Worm (Caenorhabditis elegans) whole organism, L1 larva: ENCODE measurements around the gene C13F10.8.

Experiments
- F16B12.6 ChIP-seq: fragments of 150-350 bp; optimal IDR thresholded peaks from 2 replicates; lab custom pipeline; 2014; ENCODE audit warnings: missing biosample characterization, missing genetic modification characterization
- Y116A8C.19 ChIP-seq: sonication (generic microtip); optimal IDR thresholded peaks from 2 replicates; lab custom pipeline; 2016; ENCODE audit warnings: missing compliant biosample characterization, missing genetic modification characterization, borderline replicate concordance
- aha-1 ChIP-seq: fragments of 150-350 bp; optimal IDR thresholded peaks from 2 replicates; lab custom pipeline; 2014; ENCODE audit warnings: missing biosample characterization, missing genetic modification characterization
- blmp-1 ChIP-seq: fragments of 150-350 bp; optimal IDR thresholded peaks from 2 replicates; lab custom pipeline; 2014; ENCODE audit warnings: missing biosample characterization, missing genetic modification characterization
- ceh-63 ChIP-seq: fragments of 200-800 bp; sonication (Bioruptor generic); optimal IDR thresholded peaks from 2 replicates; lab custom pipeline; 2018; ENCODE audit warnings: mild to moderate bottlenecking, missing genetic modification characterization, missing compliant biosample characterization
- ceh-82 ChIP-seq, 3 experiments: fragments of 150-350 bp in 1 of 3; sonication (generic microtip) in 2 of 3; optimal IDR thresholded peaks; 2 replicates each; lab custom pipeline; 2014 to 2017; ENCODE audit warnings: missing biosample characterization in 3 of 3, missing genetic modification characterization in 3 of 3
- ceh-88 ChIP-seq: fragments of 200-800 bp; sonication (Bioruptor generic); IDR thresholded peaks from 2 replicates; pipeline ENCODE4 v1.3.6; 2022; ENCODE audit warnings: missing genetic modification characterization, missing compliant biosample characterization
- ceh-90 ChIP-seq: sonication (generic microtip); optimal IDR thresholded peaks from 2 replicates; lab custom pipeline; 2016; ENCODE audit warnings: missing genetic modification characterization, missing compliant biosample characterization
- ces-1 ChIP-seq: fragments of 150-350 bp; optimal IDR thresholded peaks from 2 replicates; lab custom pipeline; 2014; ENCODE audit warnings: missing biosample characterization, missing genetic modification reagents, missing genetic modification characterization
- dsc-1 ChIP-seq: sonication (generic microtip); optimal IDR thresholded peaks from 2 replicates; lab custom pipeline; 2016; ENCODE audit warnings: mild to moderate bottlenecking, missing genetic modification characterization, missing compliant biosample characterization
- efl-1 ChIP-seq, 4 experiments: fragments of 150-350 bp; optimal IDR thresholded peaks in 3 of 4; peaks in 1 of 4; 1 replicate in 1 of 4; 2 replicates in 3 of 4; lab custom pipeline; 2014; ENCODE audit warnings: missing biosample characterization in 2 of 4, missing genetic modification characterization in 2 of 4, missing genetic modification reagents in 2 of 4
- efl-3 ChIP-seq: fragments of 200-800 bp; sonication (Bioruptor generic); optimal IDR thresholded peaks from 2 replicates; lab custom pipeline; 2018; ENCODE audit warnings: mild to moderate bottlenecking, missing genetic modification characterization, missing compliant biosample characterization
- elt-3 ChIP-seq, 6 experiments: fragments of 150-350 bp in 1 of 6; sonication (generic microtip); optimal IDR thresholded peaks; 2 replicates each; lab custom pipeline; 2017 to 2018; ENCODE audit warnings: missing biosample characterization in 6 of 6, missing genetic modification characterization in 6 of 6, inconsistent platforms in 1 of 6
- fkh-4 ChIP-seq: sonication (generic microtip); optimal IDR thresholded peaks from 2 replicates; lab custom pipeline; 2016; ENCODE audit warnings: missing compliant biosample characterization, missing genetic modification characterization, borderline replicate concordance
- grh-1 ChIP-seq: fragments of 200-800 bp; sonication (Bioruptor generic); IDR thresholded peaks from 2 replicates; pipeline ENCODE4 v1.3.6; 2022; ENCODE audit warnings: missing genetic modification reagents, missing genetic modification characterization, missing compliant biosample characterization
- hpl-2 ChIP-seq: fragments of 150-350 bp; optimal IDR thresholded peaks from 2 replicates; lab custom pipeline; 2014; ENCODE audit warnings: missing biosample characterization, missing genetic modification reagents, missing genetic modification characterization
- lin-14 ChIP-seq: fragments of 200-800 bp; sonication (Bioruptor generic); optimal IDR thresholded peaks from 2 replicates; lab custom pipeline; 2018; ENCODE audit warnings: mild to moderate bottlenecking, missing genetic modification characterization, moderate library complexity, missing compliant biosample characterization
- lin-35 ChIP-seq, 2 experiments: fragments of 150-350 bp; optimal IDR thresholded peaks; 2 replicates each; lab custom pipeline; 2014; ENCODE audit warnings: missing biosample characterization in 2 of 2, missing genetic modification characterization in 2 of 2, missing genetic modification reagents in 2 of 2
- lin-39 ChIP-seq: fragments of 150-350 bp; optimal IDR thresholded peaks from 2 replicates; lab custom pipeline; 2014; ENCODE audit warnings: missing biosample characterization, missing genetic modification reagents, missing genetic modification characterization
- mef-2 ChIP-seq: fragments of 150-350 bp; optimal IDR thresholded peaks from 2 replicates; lab custom pipeline; 2014; ENCODE audit warnings: missing biosample characterization, missing genetic modification characterization
- mep-1 ChIP-seq: fragments of 150-350 bp; optimal IDR thresholded peaks from 2 replicates; lab custom pipeline; 2014; ENCODE audit warnings: missing biosample characterization, missing genetic modification characterization
- nhr-20 ChIP-seq: sonication (generic microtip); optimal IDR thresholded peaks from 2 replicates; lab custom pipeline; 2016; ENCODE audit warnings: mild to moderate bottlenecking, missing genetic modification characterization, missing compliant biosample characterization
- nhr-28 ChIP-seq: fragments of 150-350 bp; optimal IDR thresholded peaks from 2 replicates; lab custom pipeline; 2014; ENCODE audit warnings: missing biosample characterization, missing genetic modification characterization
- nhr-71 ChIP-seq: sonication (generic microtip); optimal IDR thresholded peaks from 2 replicates; lab custom pipeline; 2016; ENCODE audit warnings: mild to moderate bottlenecking, missing genetic modification characterization, moderate library complexity, missing compliant biosample characterization
- nhr-85 ChIP-seq: sonication (generic microtip); peaks from one replicate; lab custom pipeline; 2016; ENCODE audit warnings: missing genetic modification characterization, inconsistent platforms, missing compliant biosample characterization
- nhr-90 ChIP-seq: sonication (generic microtip); optimal IDR thresholded peaks from 2 replicates; lab custom pipeline; 2016; ENCODE audit warnings: mild to moderate bottlenecking, missing genetic modification characterization, missing compliant biosample characterization; ENCODE audit not compliant: poor library complexity
- pqm-1 ChIP-seq: sonication (generic microtip); optimal IDR thresholded peaks from 3 replicates; lab custom pipeline; 2017; ENCODE audit warnings: missing biosample characterization, missing genetic modification characterization
- rnt-1 ChIP-seq: sonication (generic microtip); optimal IDR thresholded peaks from 2 replicates; lab custom pipeline; 2016; ENCODE audit warnings: mild to moderate bottlenecking, missing genetic modification characterization, moderate library complexity, missing compliant biosample characterization
- skn-1 ChIP-seq: fragments of 150-350 bp; optimal IDR thresholded peaks from 2 replicates; lab custom pipeline; 2014; ENCODE audit warnings: missing biosample characterization, missing genetic modification characterization
- snpc-4 ChIP-seq: fragments of 150-350 bp; optimal IDR thresholded peaks from 2 replicates; lab custom pipeline; 2014; ENCODE audit warnings: missing biosample characterization, missing genetic modification characterization
- snu-23 ChIP-seq: sonication (generic microtip); optimal IDR thresholded peaks from 2 replicates; lab custom pipeline; 2016; ENCODE audit warnings: missing genetic modification characterization, missing compliant biosample characterization
- sptf-1 ChIP-seq: fragments of 150-350 bp; optimal IDR thresholded peaks from 2 replicates; lab custom pipeline; 2014; ENCODE audit warnings: missing biosample characterization, missing genetic modification characterization
- swsn-7 ChIP-seq: sonication (generic microtip); optimal IDR thresholded peaks from 2 replicates; lab custom pipeline; 2016; ENCODE audit warnings: missing genetic modification characterization, missing compliant biosample characterization
- tbx-2 ChIP-seq: sonication (generic microtip); optimal IDR thresholded peaks from 2 replicates; lab custom pipeline; 2016; ENCODE audit warnings: missing genetic modification characterization, missing compliant biosample characterization
- tlp-1 ChIP-seq: fragments of 150-350 bp; optimal IDR thresholded peaks from 2 replicates; lab custom pipeline; 2014; ENCODE audit warnings: missing biosample characterization, missing genetic modification characterization
- unc-30 ChIP-seq: sonication (generic microtip); optimal IDR thresholded peaks from 2 replicates; lab custom pipeline; 2017; ENCODE audit warnings: missing biosample characterization, missing genetic modification characterization
- unc-62 ChIP-seq: fragments of 150-350 bp; optimal IDR thresholded peaks from 2 replicates; lab custom pipeline; 2014; ENCODE audit warnings: missing biosample characterization, missing genetic modification reagents, missing genetic modification characterization
- unc-86 ChIP-seq: sonication (generic microtip); optimal IDR thresholded peaks from 2 replicates; lab custom pipeline; 2016; ENCODE audit warnings: missing genetic modification characterization, missing compliant biosample characterization
- zip-4 ChIP-seq: fragments of 200-800 bp; sonication (Bioruptor generic); optimal IDR thresholded peaks from 2 replicates; lab custom pipeline; 2018; ENCODE audit warnings: mild to moderate bottlenecking, missing genetic modification characterization, moderate library complexity, missing compliant biosample characterization
- ztf-4 ChIP-seq: fragments of 150-350 bp; optimal IDR thresholded peaks from 2 replicates; lab custom pipeline; 2014; ENCODE audit warnings: missing biosample characterization, missing genetic modification characterization

Gene C13F10.8

DNA sequence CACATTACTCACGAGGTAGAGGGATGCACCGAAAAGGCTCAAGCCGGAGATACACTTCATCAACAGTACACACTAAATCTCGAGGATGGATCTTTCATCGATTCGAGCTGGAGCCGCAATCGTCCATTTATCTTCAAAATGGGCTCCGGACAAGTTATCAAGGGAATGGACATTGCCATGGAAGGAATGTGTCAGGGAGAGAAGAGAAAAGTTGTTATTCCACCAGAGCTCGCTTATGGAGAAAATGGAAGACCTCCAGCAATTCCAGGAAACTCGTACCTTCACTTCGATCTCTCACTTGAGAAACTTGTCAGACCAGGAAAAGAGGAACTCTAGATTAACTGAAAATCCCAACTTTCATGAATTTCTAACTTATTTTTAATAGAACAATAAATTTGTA is 5.1 kb upstream of the C13F10.8 start:
- TF ChIP-seq skn-1 (no peak), efl-1 (optimal IDR thresholded peaks at IDR 0.05; lab: Kevin White, UChicago) (no peak), efl-1 (GFP tag; optimal IDR thresholded peaks at IDR 0.05 in 1 of 2; lab: Kevin White, UChicago) (peak in 1 of 2 experiments; percentile 10)

DNA sequence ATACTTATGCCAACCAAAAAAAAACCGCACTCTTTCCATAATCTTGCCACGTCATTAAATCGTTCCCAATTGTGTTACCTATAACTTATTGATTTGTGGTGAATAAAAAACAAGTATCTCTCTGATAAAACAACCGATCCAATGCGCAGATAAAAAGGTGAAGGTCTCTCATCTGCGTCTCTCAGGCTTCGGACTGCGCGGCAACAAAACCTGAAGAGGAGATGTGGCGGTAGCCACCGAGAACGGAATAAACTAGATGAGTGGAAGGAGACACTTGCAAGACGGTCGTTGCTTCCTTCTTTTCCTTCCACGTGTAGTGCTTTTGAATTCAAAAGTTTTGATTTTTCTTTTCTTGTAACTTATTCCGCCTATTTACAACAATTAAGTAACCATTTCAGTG is 4.1 kb upstream of the C13F10.8 start, which contains the start of gene fkb-3:
Gene fkb-3 (plus strand): TSS at position 277 of the 400 bp plus-strand sequence.
- TF ChIP-seq F16B12.6 (tag; lab: Kevin White, UChicago) (no peak), rnt-1 (tag; lab: Kevin White, UChicago) (peak; percentile 3), tbx-2 (tag; lab: Kevin White, UChicago) (no peak), fkh-4 (tag; lab: Kevin White, UChicago) (no peak), efl-3 (GFP tag; lab: Kevin White, UChicago) (no peak), aha-1 (no peak), sptf-1 (tag; lab: Kevin White, UChicago) (no peak), elt-3 (tag; optimal IDR thresholded peaks at IDR 0.05; lab: Kevin White, UChicago) (peak in 1 of 6 experiments; percentile 38), lin-35 (GFP tag; optimal IDR thresholded peaks at IDR 0.05; lab: Kevin White, UChicago) (no peak), unc-62 (GFP tag; lab: Kevin White, UChicago) (no peak), nhr-28 (tag; lab: Kevin White, UChicago) (no peak), lin-14 (GFP tag; lab: Kevin White, UChicago) (peak; percentile 46), blmp-1 (peak; percentile 68), mep-1 (tag; lab: Kevin White, UChicago) (peak; percentile 20), unc-86 (tag; lab: Kevin White, UChicago) (no peak), ceh-88 (GFP tag; lab: Robert Waterston, UW) (no peak)

DNA sequence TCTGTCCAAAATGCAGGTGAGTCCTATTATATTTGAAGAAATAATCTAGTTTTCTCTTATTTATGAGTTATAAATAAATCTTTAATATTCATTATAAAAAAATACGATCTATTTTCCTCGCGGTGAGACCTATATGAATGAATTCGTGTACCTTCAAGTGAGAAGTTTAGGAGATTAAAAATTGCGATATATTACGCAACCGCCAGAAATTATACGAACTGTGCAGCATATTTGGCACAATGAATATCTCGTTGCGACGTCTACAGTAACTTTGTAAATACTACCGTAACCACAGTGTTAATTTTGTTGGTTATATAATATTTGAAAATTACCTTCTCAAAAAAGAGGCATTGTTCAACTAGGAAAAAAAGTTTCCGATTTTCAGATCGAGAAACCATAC is 3.5 kb upstream of the C13F10.8 start:
- TF ChIP-seq snpc-4 = no peak
- no peak for TF ChIP-seq ztf-4 (tag; lab: Kevin White, UChicago)
- TF ChIP-seq pqm-1 = no peak
- no peak for TF ChIP-seq swsn-7 (tag; lab: Kevin White, UChicago)
- no peak for TF ChIP-seq elt-3 (tag; optimal IDR thresholded peaks at IDR 0.05; lab: Kevin White, UChicago)
- TF ChIP-seq snu-23 (GFP tag; lab: Kevin White, UChicago) = no peak
- TF ChIP-seq hpl-2 (GFP tag; lab: Kevin White, UChicago) = no peak
- TF ChIP-seq fkh-4 (tag; lab: Kevin White, UChicago) = no peak
- TF ChIP-seq nhr-20 (tag; lab: Kevin White, UChicago) = no peak
- TF ChIP-seq zip-4 (GFP tag; lab: Kevin White, UChicago) = no peak
- no peak for TF ChIP-seq mef-2 (tag; lab: Kevin White, UChicago)
- TF ChIP-seq ceh-90 (tag; lab: Kevin White, UChicago) = no peak
- TF ChIP-seq lin-14 (GFP tag; lab: Kevin White, UChicago) = no peak
- no peak for TF ChIP-seq nhr-85 (tag; lab: Kevin White, UChicago)
- no peak for TF ChIP-seq lin-39
- no peak for TF ChIP-seq nhr-28 (tag; lab: Kevin White, UChicago)
- TF ChIP-seq sptf-1 (tag; lab: Kevin White, UChicago) = no peak
- TF ChIP-seq grh-1 (GFP tag; lab: Robert Waterston, UW) = no peak
- TF ChIP-seq nhr-71 (tag; lab: Kevin White, UChicago) = no peak
- TF ChIP-seq efl-3 (GFP tag; lab: Kevin White, UChicago) = no peak
- TF ChIP-seq, all 84 proteins: peak for 0

- TF ChIP-seq tlp-1 (no peak), lin-14 (GFP tag; lab: Kevin White, UChicago) (peak; percentile 40), ceh-88 (GFP tag; lab: Robert Waterston, UW) (no peak), ceh-82 (tag; optimal IDR thresholded peaks at IDR 0.05; lab: Kevin White, UChicago) (peak in 1 of 3 experiments; percentile 2), unc-30 (no peak), ces-1 (GFP tag; lab: Kevin White, UChicago) (no peak), ceh-63 (GFP tag; lab: Kevin White, UChicago) (no peak), rnt-1 (tag; lab: Kevin White, UChicago) (peak; percentile 53), dsc-1 (tag; lab: Kevin White, UChicago) (peak; percentile 23), nhr-90 (tag; lab: Kevin White, UChicago) (no peak), skn-1 (no peak), Y116A8C.19 (tag; lab: Kevin White, UChicago) (no peak)
These were observed 3.1 kb upstream of the C13F10.8 start, which contains the start of gene C13F10.1 for ce11 chrV:7223941-7224340. C13F10.1 (plus strand) TSS chrV:7224078.
